Worm (Caenorhabditis elegans) whole organism, L2 larva: ENCODE measurements around the gene mct-3.
A peak's percentile ranks its signal among the peaks of the same experiment; 100 is the strongest.

Source experiments
- C34F6.9 ChIP-seq: fragments of 150-350 bp; optimal IDR thresholded peaks from 2 replicates; lab custom pipeline; 2014; ENCODE audit warnings: missing biosample characterization, missing genetic modification characterization
- F13H6.1 ChIP-seq: sonication (generic microtip); optimal IDR thresholded peaks from 2 replicates; lab custom pipeline; 2016; ENCODE audit warnings: missing genetic modification characterization, missing compliant biosample characterization
- R02D3.7 ChIP-seq: fragments of 150-350 bp; optimal IDR thresholded peaks from 2 replicates; lab custom pipeline; 2014; ENCODE audit warnings: missing biosample characterization, missing genetic modification characterization
- Y55F3AM.14 ChIP-seq: fragments of 200-800 bp; sonication (Bioruptor generic); optimal IDR thresholded peaks from 2 replicates; lab custom pipeline; 2018; ENCODE audit warnings: mild to moderate bottlenecking, missing genetic modification characterization, missing compliant biosample characterization
- alr-1 ChIP-seq: fragments of 150-350 bp; optimal IDR thresholded peaks from 2 replicates; lab custom pipeline; 2014; ENCODE audit warnings: missing biosample characterization, missing genetic modification characterization
- aly-2 ChIP-seq: fragments of 150-350 bp; optimal IDR thresholded peaks from 2 replicates; lab custom pipeline; 2014; ENCODE audit warnings: missing biosample characterization, missing genetic modification characterization
- ama-1 ChIP-seq: fragments of 150-350 bp; optimal IDR thresholded peaks from 2 replicates; lab custom pipeline; 2018; ENCODE audit warnings: inconsistent platforms
- blmp-1 ChIP-seq: sonication (generic microtip); optimal IDR thresholded peaks from 2 replicates; lab custom pipeline; 2017; ENCODE audit warnings: missing genetic modification characterization, mild to moderate bottlenecking, missing compliant biosample characterization, antibody characterized with exemption, moderate library complexity; ENCODE audit not compliant: insufficient read depth
- ceh-16 ChIP-seq: fragments of 150-350 bp; optimal IDR thresholded peaks from 2 replicates; lab custom pipeline; 2014; ENCODE audit warnings: missing biosample characterization, missing genetic modification characterization
- ceh-82 ChIP-seq: fragments of 150-350 bp; optimal IDR thresholded peaks from 2 replicates; lab custom pipeline; 2014; ENCODE audit warnings: missing biosample characterization, missing genetic modification characterization
- crh-2 ChIP-seq: sonication (generic microtip); optimal IDR thresholded peaks from 2 replicates; lab custom pipeline; 2017; ENCODE audit warnings: missing biosample characterization, missing genetic modification characterization
- egl-27 ChIP-seq: sonication (generic microtip); optimal IDR thresholded peaks from 3 replicates; lab custom pipeline; 2017; ENCODE audit warnings: missing biosample characterization, missing genetic modification reagents, missing genetic modification characterization
- elt-3 ChIP-seq: sonication (generic microtip); optimal IDR thresholded peaks from 2 replicates; lab custom pipeline; 2017; ENCODE audit warnings: missing biosample characterization, missing genetic modification characterization
- fos-1 ChIP-seq: fragments of 150-350 bp; optimal IDR thresholded peaks from 2 replicates; lab custom pipeline; 2014; ENCODE audit warnings: missing biosample characterization, missing genetic modification characterization
- gmeb-1 ChIP-seq: fragments of 150-350 bp; optimal IDR thresholded peaks from 2 replicates; lab custom pipeline; 2014; ENCODE audit warnings: missing biosample characterization, missing genetic modification characterization
- lin-13 ChIP-seq: fragments of 150-350 bp; optimal IDR thresholded peaks from 2 replicates; lab custom pipeline; 2014; ENCODE audit warnings: missing biosample characterization, missing genetic modification reagents, missing genetic modification characterization
- lin-39 ChIP-seq: fragments of 150-350 bp; optimal IDR thresholded peaks from 2 replicates; lab custom pipeline; 2014; ENCODE audit warnings: missing biosample characterization, missing genetic modification reagents, missing genetic modification characterization
- lsy-2 ChIP-seq, 2 experiments: fragments of 150-350 bp in 1 of 2; sonication (generic microtip) in 1 of 2; optimal IDR thresholded peaks; 2 replicates each; lab custom pipeline; 2014 to 2017; ENCODE audit warnings: missing biosample characterization in 2 of 2, missing genetic modification characterization in 2 of 2
- mab-5 ChIP-seq: fragments of 150-350 bp; optimal IDR thresholded peaks from 2 replicates; lab custom pipeline; 2014; ENCODE audit warnings: missing biosample characterization, missing genetic modification characterization
- mbf-1 ChIP-seq: sonication (generic microtip); optimal IDR thresholded peaks from 2 replicates; lab custom pipeline; 2017; ENCODE audit warnings: missing biosample characterization, missing genetic modification characterization
- nhr-10 ChIP-seq: sonication (generic microtip); optimal IDR thresholded peaks from 2 replicates; lab custom pipeline; 2017; ENCODE audit warnings: missing biosample characterization, missing genetic modification characterization
- nhr-11 ChIP-seq: fragments of 150-350 bp; optimal IDR thresholded peaks from 2 replicates; lab custom pipeline; 2014; ENCODE audit warnings: missing biosample characterization, missing genetic modification characterization
- nhr-12 ChIP-seq: fragments of 150-350 bp; optimal IDR thresholded peaks from 2 replicates; lab custom pipeline; 2014; ENCODE audit warnings: missing biosample characterization, missing genetic modification characterization
- nhr-129 ChIP-seq: fragments of 150-350 bp; optimal IDR thresholded peaks from 2 replicates; lab custom pipeline; 2014; ENCODE audit warnings: missing biosample characterization, missing genetic modification characterization
- nhr-21 ChIP-seq: fragments of 150-350 bp; optimal IDR thresholded peaks from 2 replicates; lab custom pipeline; 2014; ENCODE audit warnings: missing biosample characterization, missing genetic modification characterization
- nhr-23 ChIP-seq: fragments of 150-350 bp; optimal IDR thresholded peaks from 2 replicates; lab custom pipeline; 2014; ENCODE audit warnings: missing biosample characterization, missing genetic modification reagents, missing genetic modification characterization
- nhr-25 ChIP-seq: fragments of 150-350 bp; sonication (generic microtip); optimal IDR thresholded peaks from 3 replicates; lab custom pipeline; 2014; ENCODE audit warnings: missing biosample characterization, missing genetic modification characterization
- peb-1 ChIP-seq: fragments of 150-350 bp; optimal IDR thresholded peaks from 2 replicates; lab custom pipeline; 2014; ENCODE audit warnings: missing biosample characterization, missing genetic modification characterization
- sem-4 ChIP-seq: fragments of 150-350 bp; optimal IDR thresholded peaks from 2 replicates; lab custom pipeline; 2014; ENCODE audit warnings: missing biosample characterization, missing genetic modification reagents, missing genetic modification characterization
- skn-1 ChIP-seq: sonication (generic microtip); optimal IDR thresholded peaks from 2 replicates; lab custom pipeline; 2017; ENCODE audit warnings: missing biosample characterization, missing genetic modification characterization
- sma-3 ChIP-seq: sonication (generic microtip); optimal IDR thresholded peaks from 2 replicates; lab custom pipeline; 2016; ENCODE audit warnings: missing genetic modification reagents, missing genetic modification characterization, missing compliant biosample characterization
- sma-9 ChIP-seq, 2 experiments: fragments of 150-350 bp in 1 of 2; sonication (generic microtip) in 1 of 2; optimal IDR thresholded peaks; 2 replicates each; lab custom pipeline; 2014 to 2016; ENCODE audit warnings: missing genetic modification characterization in 2 of 2, mild to moderate bottlenecking in 1 of 2, missing biosample characterization in 1 of 2, missing compliant biosample characterization in 1 of 2, missing genetic modification reagents in 1 of 2, moderate library complexity in 1 of 2
- snpc-4 ChIP-seq: fragments of 150-350 bp; optimal IDR thresholded peaks from 2 replicates; lab custom pipeline; 2014; ENCODE audit warnings: missing biosample characterization, missing genetic modification characterization
- unc-39 ChIP-seq: fragments of 150-350 bp; optimal IDR thresholded peaks from 2 replicates; lab custom pipeline; 2014; ENCODE audit warnings: missing biosample characterization, missing genetic modification characterization
- unc-55 ChIP-seq: fragments of 150-350 bp; sonication (generic microtip); optimal IDR thresholded peaks from 3 replicates; lab custom pipeline; 2014; ENCODE audit warnings: missing biosample characterization, missing genetic modification reagents, missing genetic modification characterization
- unc-62 ChIP-seq: fragments of 150-350 bp; optimal IDR thresholded peaks from 2 replicates; lab custom pipeline; 2014; ENCODE audit warnings: missing biosample characterization, missing genetic modification reagents, missing genetic modification characterization
- zag-1 ChIP-seq: fragments of 150-350 bp; optimal IDR thresholded peaks from 2 replicates; lab custom pipeline; 2014; ENCODE audit warnings: missing biosample characterization, missing genetic modification characterization
- ztf-1 ChIP-seq: fragments of 200-800 bp; sonication (Bioruptor generic); conservative IDR thresholded peaks from 2 replicates; pipeline ENCODE4 v1.3.6; 2022; ENCODE audit warnings: missing genetic modification characterization, missing compliant biosample characterization
- ztf-11 ChIP-seq: sonication (generic microtip); optimal IDR thresholded peaks from 2 replicates; lab custom pipeline; 2017; ENCODE audit warnings: missing biosample characterization, missing genetic modification characterization
- ztf-4 ChIP-seq: fragments of 150-350 bp; optimal IDR thresholded peaks from 2 replicates; lab custom pipeline; 2014; ENCODE audit warnings: missing biosample characterization, missing genetic modification characterization

mct-3 gene

DNA sequence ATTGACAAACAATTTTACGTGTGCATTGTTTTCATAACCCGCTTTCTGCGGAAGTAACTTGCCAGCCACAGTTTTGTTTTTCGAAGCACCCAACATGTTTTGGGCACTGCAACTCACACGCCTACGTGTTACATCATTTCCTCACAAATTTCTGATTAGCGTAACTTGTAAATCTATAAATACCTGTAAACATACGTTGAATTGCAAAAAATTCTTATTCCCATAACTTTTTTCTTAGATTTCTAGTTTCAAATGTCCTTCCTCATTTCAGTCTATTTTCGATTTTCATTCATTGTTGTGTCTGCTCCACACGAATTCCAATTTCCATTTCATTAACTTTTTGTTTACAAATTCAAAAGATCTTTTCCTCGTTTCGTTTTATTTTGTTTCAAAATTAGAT is 12.4 kb upstream of the mct-3 start:
- no peak for TF ChIP-seq ceh-82 (tag; lab: Kevin White, UChicago)
- TF ChIP-seq nhr-23, result no peak
- TF ChIP-seq C34F6.9, result no peak

DNA sequence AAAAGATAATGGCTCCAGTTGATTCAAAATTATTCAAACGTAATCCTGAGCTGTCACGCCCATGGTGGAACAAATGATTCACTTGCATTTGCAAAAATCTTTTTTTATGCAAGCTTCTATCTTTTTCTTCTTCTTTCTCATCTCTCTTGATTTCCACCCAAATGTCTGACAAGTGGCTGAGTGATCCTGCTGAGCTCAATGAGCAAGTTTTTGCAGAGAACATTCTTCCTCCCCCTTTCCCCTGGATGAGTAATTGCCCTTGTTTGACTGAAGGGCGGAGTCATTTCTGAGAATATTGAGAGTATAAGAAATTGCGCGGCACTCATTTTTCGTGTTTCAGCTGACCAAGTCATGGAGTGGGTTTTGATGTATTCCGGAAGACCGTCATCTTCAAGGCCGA is 11.4 kb upstream of the mct-3 start, which contains the start of gene M03B6.1:
Gene M03B6.1, plus strand, starts transcription at position 334 of the 400 bp plus-strand sequence.
- TF ChIP-seq skn-1 (tag; lab: Kevin White, UChicago) (no peak), nhr-12 (tag; lab: Kevin White, UChicago) (no peak), sma-9 (GFP tag; optimal IDR thresholded peaks at IDR 0.05; lab: Kevin White, UChicago) (peak; percentile 24), sma-9 (tag; optimal IDR thresholded peaks at IDR 0.05; lab: Kevin White, UChicago) (no peak)

DNA sequence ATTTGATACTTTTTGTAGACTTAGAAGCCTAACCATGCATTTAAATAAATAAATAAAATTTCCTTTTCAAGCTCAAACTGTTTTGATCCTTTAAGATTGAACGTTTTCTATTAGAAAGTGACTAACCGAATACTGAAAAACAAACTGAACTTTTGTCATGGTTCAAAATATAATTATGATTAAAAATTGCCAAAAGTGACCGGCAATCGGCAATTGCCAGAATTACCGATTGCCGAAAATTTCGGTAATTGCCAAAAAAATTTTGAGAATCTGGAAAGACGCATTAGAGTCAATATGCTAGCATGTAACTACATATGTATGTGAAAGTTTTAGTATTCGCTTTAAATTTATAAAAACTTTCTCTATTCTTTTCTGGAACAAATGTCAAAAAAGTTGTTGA is 9.0 kb upstream of the mct-3 start, which contains the start of gene M03B6.5:
Gene M03B6.5, plus strand, starts transcription at position 301 of the 400 bp plus-strand sequence.
- TF ChIP-seq ztf-4 (tag; lab: Kevin White, UChicago) (no peak), ama-1 (no peak), ceh-16 (tag; lab: Kevin White, UChicago) (no peak), alr-1 (tag; lab: Kevin White, UChicago) (no peak), lin-39 (tag; lab: Kevin White, UChicago) (no peak), nhr-12 (tag; lab: Kevin White, UChicago) (no peak), mbf-1 (no peak), unc-55 (GFP tag; lab: Kevin White, UChicago) (no peak), sem-4 (tag; lab: Kevin White, UChicago) (no peak)

DNA sequence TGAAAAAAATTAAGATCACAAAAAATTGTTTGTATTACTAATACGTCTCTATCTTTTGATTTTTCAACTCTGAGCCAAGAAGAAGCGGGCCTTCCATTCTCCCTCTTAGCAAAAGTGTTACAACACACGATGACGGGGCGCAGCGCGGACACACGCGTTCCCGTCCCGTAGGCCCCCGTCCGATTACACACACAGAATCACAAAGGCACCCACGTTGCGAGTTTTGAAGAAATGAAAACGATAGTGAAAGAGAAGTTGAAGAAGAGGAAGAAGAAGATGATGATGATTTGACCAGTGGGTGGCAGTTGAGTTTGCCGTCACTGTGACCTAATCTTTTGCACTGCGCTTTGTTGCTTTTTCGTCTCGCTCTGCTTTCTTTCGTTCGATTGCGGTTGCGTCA is 6.7 kb upstream of the mct-3 start:
- TF ChIP-seq mab-5 (no peak), Y55F3AM.14 (GFP tag; lab: Kevin White, UChicago) (no peak), nhr-11 (tag; lab: Kevin White, UChicago) (no peak), fos-1 (peak; percentile 24), elt-3 (tag; lab: Kevin White, UChicago) (no peak), ztf-1 (GFP tag; lab: Robert Waterston, UW) (no peak), unc-62 (no peak), nhr-129 (tag; lab: Kevin White, UChicago) (peak; percentile 8), crh-2 (no peak), peb-1 (tag; lab: Kevin White, UChicago) (no peak), nhr-21 (tag; lab: Kevin White, UChicago) (no peak), R02D3.7 (tag; lab: Kevin White, UChicago) (no peak), nhr-10 (no peak), sma-9 (GFP tag; optimal IDR thresholded peaks at IDR 0.05; lab: Kevin White, UChicago) (no peak), sma-9 (tag; optimal IDR thresholded peaks at IDR 0.05; lab: Kevin White, UChicago) (no peak), lsy-2 (tag; optimal IDR thresholded peaks at IDR 0.05; lab: Kevin White, UChicago) (no peak), F13H6.1 (peak; percentile 45), skn-1 (tag; lab: Kevin White, UChicago) (no peak), ztf-11 (tag; lab: Kevin White, UChicago) (no peak), unc-39 (tag; lab: Kevin White, UChicago) (no peak), nhr-25 (tag; lab: Kevin White, UChicago) (no peak), ztf-4 (tag; lab: Kevin White, UChicago) (no peak), sma-3 (GFP tag; lab: Kevin White, UChicago) (no peak), egl-27 (tag; lab: Kevin White, UChicago) (no peak), ama-1 (no peak)

DNA sequence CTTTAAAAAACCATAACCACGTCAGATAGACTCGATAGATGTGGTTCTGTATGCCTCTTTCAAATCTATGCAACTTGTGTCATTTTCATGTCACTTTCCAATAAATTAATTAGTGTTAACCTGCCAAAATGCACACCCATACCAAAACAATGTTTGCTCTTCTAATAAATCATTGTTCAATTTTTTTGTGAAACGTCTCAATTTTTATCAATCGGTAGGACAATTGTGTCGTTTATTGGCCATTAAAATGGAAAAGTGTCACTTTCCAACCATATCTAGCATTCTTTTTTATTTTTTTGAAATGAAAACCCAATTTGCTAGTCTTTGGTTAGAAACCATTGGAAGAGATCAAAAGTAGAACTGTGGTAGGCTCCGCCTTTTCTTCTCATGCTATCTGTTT is 2.3 kb upstream of the mct-3 start:
- TF ChIP-seq crh-2, result no peak
- no peak for TF ChIP-seq nhr-129 (tag; lab: Kevin White, UChicago)
- TF ChIP-seq ztf-11 (tag; lab: Kevin White, UChicago), result no peak
- TF ChIP-seq snpc-4, result no peak
- TF ChIP-seq nhr-10, result no peak
- TF ChIP-seq lin-13 (GFP tag; lab: Kevin White, UChicago), result no peak
- TF ChIP-seq blmp-1, result no peak
- no peak for TF ChIP-seq zag-1
- TF ChIP-seq ceh-82 (tag; lab: Kevin White, UChicago), result no peak
- no peak for TF ChIP-seq ama-1
- TF ChIP-seq gmeb-1 (tag; lab: Kevin White, UChicago), result no peak
- TF ChIP-seq Y55F3AM.14 (GFP tag; lab: Kevin White, UChicago), result no peak
- TF ChIP-seq ztf-4 (tag; lab: Kevin White, UChicago), result no peak
- TF ChIP-seq sem-4 (tag; lab: Kevin White, UChicago), result no peak
- TF ChIP-seq unc-62, result no peak
- no peak for TF ChIP-seq aly-2 (tag; lab: Kevin White, UChicago)
